Worm (Caenorhabditis elegans) whole organism, late embryonic: Measurements from ENCODE around the gene idpb-2.

Experiments
- F13H6.1 ChIP-seq: sonication (generic microtip); optimal IDR thresholded peaks from 2 replicates; lab custom pipeline; 2016; ENCODE audit warnings: missing genetic modification characterization, missing compliant biosample characterization
- K09A11.1 ChIP-seq: sonication (generic microtip); optimal IDR thresholded peaks from 2 replicates; lab custom pipeline; 2017; ENCODE audit warnings: antibody characterized with exemption, mild to moderate bottlenecking, missing genetic modification characterization, missing compliant biosample characterization; ENCODE audit not compliant: insufficient read depth
- T23F11.4 ChIP-seq: fragments of 200-800 bp; sonication (Bioruptor generic); optimal IDR thresholded peaks from 2 replicates; lab custom pipeline; 2018; ENCODE audit warnings: mild to moderate bottlenecking, missing genetic modification characterization, missing compliant biosample characterization
- ahr-1 ChIP-seq: sonication (generic microtip); optimal IDR thresholded peaks from 2 replicates; lab custom pipeline; 2016; ENCODE audit warnings: missing genetic modification characterization, missing compliant biosample characterization
- ama-1 ChIP-seq: fragments of 150-350 bp; optimal IDR thresholded peaks from 2 replicates; lab custom pipeline; 2014
- ceh-18 ChIP-seq: sonication (generic microtip); optimal IDR thresholded peaks from 2 replicates; lab custom pipeline; 2016; ENCODE audit warnings: missing genetic modification characterization, missing compliant biosample characterization
- ceh-19 ChIP-seq: fragments of 200-800 bp; sonication (Bioruptor generic); optimal IDR thresholded peaks from 2 replicates; lab custom pipeline; 2018; ENCODE audit warnings: mild to moderate bottlenecking, missing genetic modification characterization, missing compliant biosample characterization
- ceh-2 ChIP-seq: sonication (generic microtip); optimal IDR thresholded peaks from 2 replicates; lab custom pipeline; 2016; ENCODE audit warnings: missing genotype, missing genetic modification characterization, missing compliant biosample characterization
- ceh-22 ChIP-seq: sonication (generic microtip); optimal IDR thresholded peaks from 2 replicates; lab custom pipeline; 2017; ENCODE audit warnings: missing biosample characterization, missing genetic modification characterization
- ceh-30 ChIP-seq: fragments of 150-350 bp; optimal IDR thresholded peaks from 2 replicates; lab custom pipeline; 2014; ENCODE audit warnings: missing biosample characterization, missing genetic modification characterization
- ceh-31 ChIP-seq: sonication (generic microtip); optimal IDR thresholded peaks from 2 replicates; lab custom pipeline; 2016; ENCODE audit warnings: missing genetic modification characterization, missing compliant biosample characterization
- ceh-45 ChIP-seq: fragments of 200-800 bp; sonication (Bioruptor generic); IDR thresholded peaks from 2 replicates; pipeline ENCODE4 v1.3.6; 2022; ENCODE audit warnings: missing genetic modification reagents, missing genetic modification characterization, missing compliant biosample characterization
- ceh-48 ChIP-seq: sonication (generic microtip); optimal IDR thresholded peaks from 2 replicates; lab custom pipeline; 2016; ENCODE audit warnings: missing genetic modification characterization, inconsistent platforms, missing compliant biosample characterization
- ceh-6 ChIP-seq: fragments of 200-800 bp; sonication (Bioruptor generic); optimal IDR thresholded peaks from 2 replicates; lab custom pipeline; 2018; ENCODE audit warnings: mild to moderate bottlenecking, missing genetic modification characterization, missing compliant biosample characterization
- ceh-9 ChIP-seq: sonication (generic microtip); optimal IDR thresholded peaks from 2 replicates; lab custom pipeline; 2016; ENCODE audit warnings: mild to moderate bottlenecking, missing genetic modification characterization, inconsistent platforms, missing compliant biosample characterization
- che-1 ChIP-seq: sonication (generic microtip); optimal IDR thresholded peaks from 2 replicates; lab custom pipeline; 2016; ENCODE audit warnings: mild to moderate bottlenecking, missing genetic modification characterization, missing compliant biosample characterization
- dmd-4 ChIP-seq: sonication (generic microtip); optimal IDR thresholded peaks from 2 replicates; lab custom pipeline; 2016; ENCODE audit warnings: borderline replicate concordance, missing genetic modification characterization, missing compliant biosample characterization
- dve-1 ChIP-seq: sonication (generic microtip); optimal IDR thresholded peaks from 2 replicates; lab custom pipeline; 2017; ENCODE audit warnings: antibody characterized with exemption, mild to moderate bottlenecking, missing genetic modification characterization, missing compliant biosample characterization
- elt-2 ChIP-seq: sonication (generic microtip); optimal IDR thresholded peaks from 2 replicates; lab custom pipeline; 2016; ENCODE audit warnings: missing genetic modification reagents, missing genetic modification characterization, missing compliant biosample characterization
- elt-4 ChIP-seq: sonication (generic microtip); optimal IDR thresholded peaks from 2 replicates; lab custom pipeline; 2016; ENCODE audit warnings: missing genetic modification characterization, missing compliant biosample characterization
- eyg-1 ChIP-seq: sonication (generic microtip); optimal IDR thresholded peaks from 2 replicates; lab custom pipeline; 2016; ENCODE audit warnings: missing genotype, missing genetic modification characterization, missing compliant biosample characterization
- fax-1 ChIP-seq: sonication (generic microtip); optimal IDR thresholded peaks from 2 replicates; lab custom pipeline; 2016; ENCODE audit warnings: missing genotype, missing genetic modification characterization, missing compliant biosample characterization
- gmeb-2 ChIP-seq: sonication (generic microtip); optimal IDR thresholded peaks from 2 replicates; lab custom pipeline; 2016; ENCODE audit warnings: missing genetic modification characterization, inconsistent platforms, missing compliant biosample characterization
- hlh-30 ChIP-seq: sonication (generic microtip); optimal IDR thresholded peaks from 2 replicates; lab custom pipeline; 2017; ENCODE audit warnings: antibody characterized with exemption, missing genetic modification characterization, missing compliant biosample characterization; ENCODE audit not compliant: insufficient read depth
- hlh-6 ChIP-seq: sonication (generic microtip); optimal IDR thresholded peaks from 2 replicates; lab custom pipeline; 2016; ENCODE audit warnings: missing genotype, missing genetic modification characterization, missing compliant biosample characterization
- lim-6 ChIP-seq: sonication (generic microtip); optimal IDR thresholded peaks from 2 replicates; lab custom pipeline; 2016; ENCODE audit warnings: missing genetic modification characterization, missing compliant biosample characterization
- madf-2 ChIP-seq: sonication (generic microtip); optimal IDR thresholded peaks from 2 replicates; lab custom pipeline; 2017; ENCODE audit warnings: missing genetic modification characterization, missing compliant biosample characterization
- nfya-1 ChIP-seq: sonication (generic microtip); optimal IDR thresholded peaks from 2 replicates; lab custom pipeline; 2017; ENCODE audit warnings: missing genetic modification characterization, mild to moderate bottlenecking, missing compliant biosample characterization, antibody characterized with exemption, moderate library complexity
- nhr-11 ChIP-seq: fragments of 150-350 bp; optimal IDR thresholded peaks from 2 replicates; lab custom pipeline; 2014; ENCODE audit warnings: missing biosample characterization, missing genetic modification characterization
- nhr-232 ChIP-seq: sonication (generic microtip); optimal IDR thresholded peaks from 2 replicates; lab custom pipeline; 2016; ENCODE audit warnings: missing genetic modification characterization, missing compliant biosample characterization
- npax-4 ChIP-seq: sonication (generic microtip); optimal IDR thresholded peaks from 2 replicates; lab custom pipeline; 2016; ENCODE audit warnings: missing genetic modification characterization, missing compliant biosample characterization
- odd-2 ChIP-seq: sonication (generic microtip); optimal IDR thresholded peaks from 2 replicates; lab custom pipeline; 2017; ENCODE audit warnings: antibody characterized with exemption, mild to moderate bottlenecking, missing genetic modification characterization, missing compliant biosample characterization
- pag-3 ChIP-seq: sonication (generic microtip); optimal IDR thresholded peaks from 2 replicates; lab custom pipeline; 2016; ENCODE audit warnings: missing compliant biosample characterization, missing genetic modification characterization, borderline replicate concordance
- pat-9 ChIP-seq: fragments of 200-800 bp; sonication (Bioruptor generic); optimal IDR thresholded peaks from 2 replicates; lab custom pipeline; 2018; ENCODE audit warnings: mild to moderate bottlenecking, missing genetic modification characterization, moderate library complexity, missing compliant biosample characterization
- pax-1 ChIP-seq: fragments of 150-350 bp; optimal IDR thresholded peaks from 2 replicates; lab custom pipeline; 2014; ENCODE audit warnings: missing biosample characterization, missing genetic modification characterization
- pha-4 ChIP-seq: fragments of 150-350 bp; optimal IDR thresholded peaks from 2 replicates; lab custom pipeline; 2018; ENCODE audit warnings: missing biosample characterization, missing genetic modification reagents, missing genetic modification characterization
- pqm-1 ChIP-seq: sonication (generic microtip); optimal IDR thresholded peaks from 2 replicates; lab custom pipeline; 2016; ENCODE audit warnings: missing genetic modification characterization, missing compliant biosample characterization
- rnt-1 ChIP-seq: sonication (generic microtip); optimal IDR thresholded peaks from 2 replicates; lab custom pipeline; 2016; ENCODE audit warnings: missing genetic modification characterization, missing compliant biosample characterization
- sdc-2 ChIP-seq: sonication (generic microtip); optimal IDR thresholded peaks from 2 replicates; lab custom pipeline; 2016; ENCODE audit warnings: missing genotype, missing genetic modification characterization, missing compliant biosample characterization
- sox-2 ChIP-seq: fragments of 200-800 bp; sonication (Bioruptor generic); IDR thresholded peaks from 2 replicates; pipeline ENCODE4 v1.3.6; 2022; ENCODE audit warnings: missing genetic modification reagents, missing genetic modification characterization, missing compliant biosample characterization
- sox-4 ChIP-seq: sonication (generic microtip); optimal IDR thresholded peaks from 2 replicates; lab custom pipeline; 2017; ENCODE audit warnings: mild to moderate bottlenecking, missing genetic modification characterization, inconsistent platforms, missing compliant biosample characterization
- ttx-3 ChIP-seq: sonication (generic microtip); optimal IDR thresholded peaks from 2 replicates; lab custom pipeline; 2016; ENCODE audit warnings: missing genetic modification reagents, missing genetic modification characterization, missing compliant biosample characterization
- unc-3 ChIP-seq, 2 experiments: fragments of 200-800 bp in 1 of 2; sonication (Bioruptor generic) in 1 of 2; sonication (generic microtip) in 1 of 2; conservative IDR thresholded peaks in 1 of 2; optimal IDR thresholded peaks in 1 of 2; 2 replicates each; pipeline versions ENCODE4 v1.3.6 to Lab custom; 2016 to 2022; ENCODE audit warnings: missing compliant biosample characterization in 2 of 2, missing genetic modification characterization in 2 of 2, missing genetic modification reagents in 1 of 2
- ztf-16 ChIP-seq: sonication (generic microtip); optimal IDR thresholded peaks from 2 replicates; lab custom pipeline; 2017; ENCODE audit warnings: missing genetic modification characterization, missing compliant biosample characterization

The idpb-2 gene

DNA sequence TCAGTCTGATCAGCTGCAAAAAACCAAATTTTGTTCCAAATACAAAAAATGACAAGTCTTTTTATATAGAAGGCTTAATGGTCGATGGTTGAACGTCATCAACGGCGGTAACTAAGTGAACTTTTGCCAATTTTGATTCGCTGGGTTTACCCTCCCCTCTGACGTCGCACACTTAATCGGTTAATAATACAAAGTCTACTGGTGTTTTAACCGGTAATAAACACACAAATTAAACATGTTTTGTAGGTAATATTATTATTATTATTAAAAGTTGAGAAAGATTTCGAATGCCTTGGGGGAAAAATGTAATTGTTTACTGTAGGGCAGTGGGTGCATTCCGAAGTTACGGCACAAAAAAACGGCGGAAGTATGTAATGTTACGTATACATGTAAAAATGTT, 8.7 kb downstream of the idpb-2 start, which contains the start of gene pho-12:
Gene pho-12 (minus strand): TSS at position 101 of the 400 bp plus-strand sequence.
- TF ChIP-seq che-1 (no peak), ceh-2 (tag; lab: Kevin White, UChicago) (no peak), ceh-6 (GFP tag; lab: Kevin White, UChicago) (no peak)

DNA sequence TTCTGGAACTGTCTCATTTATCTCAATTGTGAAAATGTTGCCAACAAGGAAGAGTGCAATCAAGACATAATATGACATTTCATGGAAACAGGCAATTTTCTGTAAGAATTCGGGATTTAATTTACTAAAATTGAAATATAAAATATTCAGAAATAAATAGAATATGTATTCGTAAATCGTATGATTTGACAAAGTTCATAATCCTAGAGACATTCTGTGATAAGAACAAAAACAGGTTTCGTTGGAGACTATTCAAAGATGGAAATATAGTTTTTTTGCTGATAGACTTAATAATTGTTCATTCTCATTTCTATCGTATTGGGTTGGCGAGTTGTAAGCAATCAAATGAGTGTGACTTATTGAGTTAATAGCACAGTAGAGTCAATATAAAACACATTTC, 11.4 kb downstream of the idpb-2 start, which contains the start of gene C27A2.12:
Gene C27A2.12 (minus strand): TSS at position 101 of the 400 bp plus-strand sequence.
- no peak for TF ChIP-seq npax-4 (tag; lab: Kevin White, UChicago)
- TF ChIP-seq pqm-1 (tag; lab: Kevin White, UChicago), result no peak
- TF ChIP-seq ceh-22 (tag; lab: Kevin White, UChicago), result no peak
- TF ChIP-seq elt-4, result no peak
- TF ChIP-seq nhr-232, result no peak
- no peak for TF ChIP-seq rnt-1 (tag; lab: Kevin White, UChicago)
- TF ChIP-seq ahr-1 (tag; lab: Kevin White, UChicago), result no peak
- TF ChIP-seq K09A11.1 (tag; lab: Kevin White, UChicago), result no peak
- no peak for TF ChIP-seq madf-2 (tag; lab: Kevin White, UChicago)
- TF ChIP-seq gmeb-2 (tag; lab: Kevin White, UChicago), result no peak
- no peak for TF ChIP-seq che-1
- TF ChIP-seq hlh-30, result no peak
- TF ChIP-seq ceh-48 (tag; lab: Kevin White, UChicago), result no peak
- TF ChIP-seq pag-3 (tag; lab: Kevin White, UChicago), result no peak
- TF ChIP-seq ceh-6 (GFP tag; lab: Kevin White, UChicago), result no peak
- TF ChIP-seq ama-1 (lab: Kevin White, UChicago), result no peak
- TF ChIP-seq F13H6.1 (tag; lab: Kevin White, UChicago), result no peak
- TF ChIP-seq unc-3 (GFP tag; conservative IDR thresholded peaks at IDR 0.05; lab: Robert Waterston, UW), result no peak
- TF ChIP-seq unc-3 (tag; optimal IDR thresholded peaks at IDR 0.05; lab: Kevin White, UChicago), result no peak
- no peak for TF ChIP-seq ztf-16 (tag; lab: Kevin White, UChicago)
- no peak for TF ChIP-seq ceh-30 (tag; lab: Kevin White, UChicago)

DNA sequence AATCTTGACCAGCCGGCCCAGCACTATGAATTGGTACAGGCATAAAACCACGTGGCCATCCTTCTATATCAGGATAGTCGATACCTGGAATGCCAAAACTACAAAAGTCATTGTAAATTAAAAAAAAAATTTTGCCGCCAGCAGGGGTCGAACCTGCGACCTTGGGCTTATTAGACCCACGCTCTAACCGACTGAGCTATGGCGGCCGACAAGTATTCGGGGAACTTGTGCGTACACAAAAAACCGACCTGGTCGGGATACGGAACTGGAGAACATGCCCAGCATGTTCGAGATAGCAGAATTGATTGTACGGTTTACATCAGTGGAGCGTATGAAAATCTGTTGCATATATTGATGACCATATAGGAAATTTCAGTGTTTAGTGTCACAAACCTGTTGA, 12.1 kb downstream of the idpb-2 start:
- TF ChIP-seq ceh-6 (GFP tag; lab: Kevin White, UChicago), result no peak
- TF ChIP-seq ceh-31 (tag; lab: Kevin White, UChicago), result no peak
- TF ChIP-seq ceh-45 (GFP tag; lab: Robert Waterston, UW), result no peak
- TF ChIP-seq lim-6 (tag; lab: Kevin White, UChicago), result no peak
- TF ChIP-seq sdc-2 (tag; lab: Kevin White, UChicago), result no peak
- TF ChIP-seq dve-1 (tag; lab: Kevin White, UChicago), result no peak
- no peak for TF ChIP-seq F13H6.1 (tag; lab: Kevin White, UChicago)
- peak; percentile 12 for TF ChIP-seq ttx-3 (tag; lab: Kevin White, UChicago)
- TF ChIP-seq nhr-11 (tag; lab: Kevin White, UChicago), result no peak
- TF ChIP-seq ztf-16 (tag; lab: Kevin White, UChicago), result peak; percentile 44
- no peak for TF ChIP-seq ceh-22 (tag; lab: Kevin White, UChicago)
- TF ChIP-seq elt-2 (tag; lab: Kevin White, UChicago), result peak; percentile 96
- TF ChIP-seq pha-4 (tag; lab: Kevin White, UChicago), result no peak
- TF ChIP-seq hlh-6 (tag; lab: Kevin White, UChicago), result peak; percentile 33
- TF ChIP-seq nhr-232, result peak; percentile 35
- peak; percentile 3 for TF ChIP-seq fax-1 (tag; lab: Kevin White, UChicago)
- peak; percentile 9 for TF ChIP-seq sox-4 (tag; lab: Kevin White, UChicago)
- peak; percentile 46 for TF ChIP-seq che-1
- no peak for TF ChIP-seq T23F11.4
- TF ChIP-seq dmd-4, result no peak

DNA sequence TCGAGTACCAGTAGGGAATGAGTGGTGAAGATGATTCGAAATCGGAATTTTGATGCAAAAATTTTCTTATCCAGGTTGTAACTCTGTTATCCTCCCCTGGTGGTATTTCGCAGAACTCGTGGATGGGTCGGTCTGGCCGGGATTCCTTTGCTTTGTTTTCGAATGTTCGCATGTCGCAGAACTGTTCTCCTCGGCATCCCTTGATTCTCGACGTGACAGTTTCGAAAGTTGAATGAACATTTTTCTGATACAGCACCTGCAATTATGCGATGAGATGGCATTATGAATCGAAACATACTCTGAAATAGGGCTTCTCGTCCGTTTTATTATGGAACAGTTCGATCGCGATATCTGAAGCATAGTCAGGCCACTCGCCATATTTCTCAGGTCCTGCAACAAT, 13.2 kb downstream of the idpb-2 start:
- TF ChIP-seq ztf-16 (tag; lab: Kevin White, UChicago) (no peak), ama-1 (lab: Kevin White, UChicago) (no peak), sdc-2 (tag; lab: Kevin White, UChicago) (no peak), dve-1 (tag; lab: Kevin White, UChicago) (no peak), pag-3 (tag; lab: Kevin White, UChicago) (no peak), hlh-30 (no peak), ceh-19 (GFP tag; lab: Kevin White, UChicago) (no peak), ceh-9 (tag; lab: Kevin White, UChicago) (no peak), odd-2 (tag; lab: Kevin White, UChicago) (no peak), pax-1 (tag; lab: Kevin White, UChicago) (no peak), npax-4 (tag; lab: Kevin White, UChicago) (no peak), pha-4 (tag; lab: Kevin White, UChicago) (no peak), nhr-232 (no peak), pat-9 (tag; lab: Kevin White, UChicago) (no peak), sox-2 (no peak), ceh-18 (tag; lab: Kevin White, UChicago) (no peak), eyg-1 (tag; lab: Kevin White, UChicago) (no peak), ceh-2 (tag; lab: Kevin White, UChicago) (no peak), ceh-30 (tag; lab: Kevin White, UChicago) (no peak), nfya-1 (no peak)
- TF ChIP-seq, all 69 proteins: peak for 0
